Worm (Caenorhabditis elegans) whole organism, late embryonic: ENCODE results near the gene R11D1.2.
A peak's percentile ranks its signal among the peaks of the same experiment; 100 is the strongest.

ENCODE experiments used
- C38D4.7 ChIP-seq: fragments of 200-800 bp; sonication (Bioruptor generic); optimal IDR thresholded peaks from 2 replicates; lab custom pipeline; 2018; ENCODE audit warnings: mild to moderate bottlenecking, missing genetic modification characterization, moderate library complexity, missing compliant biosample characterization
- K09A11.1 ChIP-seq: sonication (generic microtip); optimal IDR thresholded peaks from 2 replicates; lab custom pipeline; 2017; ENCODE audit warnings: antibody characterized with exemption, mild to moderate bottlenecking, missing genetic modification characterization, missing compliant biosample characterization; ENCODE audit not compliant: insufficient read depth
- T23F11.4 ChIP-seq: fragments of 200-800 bp; sonication (Bioruptor generic); optimal IDR thresholded peaks from 2 replicates; lab custom pipeline; 2018; ENCODE audit warnings: mild to moderate bottlenecking, missing genetic modification characterization, missing compliant biosample characterization
- ama-1 ChIP-seq: fragments of 150-350 bp; optimal IDR thresholded peaks from 2 replicates; lab custom pipeline; 2014
- ceh-31 ChIP-seq: sonication (generic microtip); optimal IDR thresholded peaks from 2 replicates; lab custom pipeline; 2016; ENCODE audit warnings: missing genetic modification characterization, missing compliant biosample characterization
- che-1 ChIP-seq: sonication (generic microtip); optimal IDR thresholded peaks from 2 replicates; lab custom pipeline; 2016; ENCODE audit warnings: mild to moderate bottlenecking, missing genetic modification characterization, missing compliant biosample characterization
- elt-2 ChIP-seq: sonication (generic microtip); optimal IDR thresholded peaks from 2 replicates; lab custom pipeline; 2016; ENCODE audit warnings: missing genetic modification reagents, missing genetic modification characterization, missing compliant biosample characterization
- ets-4 ChIP-seq: sonication (generic microtip); optimal IDR thresholded peaks from 2 replicates; lab custom pipeline; 2016; ENCODE audit warnings: missing genetic modification characterization, missing compliant biosample characterization
- nfya-1 ChIP-seq: sonication (generic microtip); optimal IDR thresholded peaks from 2 replicates; lab custom pipeline; 2017; ENCODE audit warnings: missing genetic modification characterization, mild to moderate bottlenecking, missing compliant biosample characterization, antibody characterized with exemption, moderate library complexity
- pag-3 ChIP-seq: sonication (generic microtip); optimal IDR thresholded peaks from 2 replicates; lab custom pipeline; 2016; ENCODE audit warnings: missing compliant biosample characterization, missing genetic modification characterization, borderline replicate concordance
- tbx-2 ChIP-seq: sonication (generic microtip); optimal IDR thresholded peaks from 2 replicates; lab custom pipeline; 2016; ENCODE audit warnings: missing genetic modification characterization, missing compliant biosample characterization
- unc-86 ChIP-seq: sonication (generic microtip); optimal IDR thresholded peaks from 2 replicates; lab custom pipeline; 2016; ENCODE audit warnings: missing genetic modification characterization, missing compliant biosample characterization
- ztf-16 ChIP-seq: sonication (generic microtip); optimal IDR thresholded peaks from 2 replicates; lab custom pipeline; 2017; ENCODE audit warnings: missing genetic modification characterization, missing compliant biosample characterization

DNA sequence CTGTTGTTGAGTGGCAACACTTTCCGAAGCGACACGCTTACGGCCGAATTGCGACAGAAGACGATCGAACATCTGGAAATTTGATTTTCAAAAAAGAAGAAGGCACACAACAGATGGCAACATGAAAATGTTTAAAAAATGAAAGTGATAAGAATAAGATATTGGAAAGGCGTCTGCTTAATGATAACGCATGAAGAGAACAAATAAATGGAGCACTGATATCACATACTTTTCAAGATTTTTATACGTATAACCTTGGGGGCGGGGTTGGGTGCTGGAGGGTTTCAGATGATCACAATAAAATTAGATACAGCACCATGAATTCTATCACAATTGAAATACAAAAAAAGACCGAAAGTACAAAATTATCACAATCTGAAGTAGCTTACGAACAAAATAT, 36.6 kb downstream of the R11D1.2 start, which contains the start of gene C15C8.7:
- TF ChIP-seq C38D4.7 (no peak), pag-3 (tag; lab: Kevin White, UChicago) (no peak), nfya-1 (tag; lab: Kevin White, UChicago) (no peak), K09A11.1 (tag; lab: Kevin White, UChicago) (no peak), che-1 (no peak), elt-2 (tag; lab: Kevin White, UChicago) (peak; percentile 74), ceh-31 (tag; lab: Kevin White, UChicago) (no peak), ztf-16 (tag; lab: Kevin White, UChicago) (no peak), ama-1 (no peak), tbx-2 (tag; lab: Kevin White, UChicago) (no peak), T23F11.4 (GFP tag; lab: Kevin White, UChicago) (no peak), unc-86 (tag; lab: Kevin White, UChicago) (no peak), ets-4 (tag; lab: Kevin White, UChicago) (no peak)
